Fruit fly (Drosophila melanogaster) whole organism, prepupa: ENCODE measurements around the gene ZC3H3.
A peak's percentile ranks its signal among the peaks of the same experiment; 100 is the strongest.

Source experiments
- Blimp-1 ChIP-seq: fragments of 200-800 bp; sonication (Bioruptor generic); optimal IDR thresholded peaks from 3 replicates; lab custom pipeline; 2017; ENCODE audit warnings: missing biosample characterization, missing genetic modification characterization, mild to moderate bottlenecking, moderate library complexity, missing genetic modification reagents
- CG10631 ChIP-seq: fragments of 200-800 bp; sonication (Bioruptor generic); optimal IDR thresholded peaks from 2 replicates; lab custom pipeline; 2016; ENCODE audit warnings: missing biosample characterization, missing genetic modification characterization
- CG10669 ChIP-seq: fragments of 200-800 bp; sonication (Bioruptor generic); optimal IDR thresholded peaks from 3 replicates; lab custom pipeline; 2018; ENCODE audit warnings: missing biosample characterization, mild to moderate bottlenecking, missing genetic modification characterization, moderate library complexity
- CG11294 ChIP-seq: fragments of 200-800 bp; sonication (Bioruptor generic); IDR thresholded peaks from 2 replicates; pipeline ENCODE4 v1.3.6; 2022; ENCODE audit warnings: missing biosample characterization, missing genetic modification characterization
- CG11762 ChIP-seq: fragments of 200-800 bp; sonication (Bioruptor generic); optimal IDR thresholded peaks from 3 replicates; lab custom pipeline; 2016; ENCODE audit warnings: missing biosample characterization, missing genetic modification characterization; ENCODE audit not compliant: insufficient read depth
- CG15336 ChIP-seq: fragments of 200-800 bp; sonication (Bioruptor generic); IDR thresholded peaks from 2 replicates; pipeline ENCODE4 v1.3.6; 2022; ENCODE audit warnings: missing biosample characterization, missing genetic modification characterization
- CG1621 ChIP-seq: fragments of 200-800 bp; sonication (Bioruptor generic); optimal IDR thresholded peaks from 3 replicates; lab custom pipeline; 2018; ENCODE audit warnings: missing biosample characterization, mild to moderate bottlenecking, missing genetic modification characterization
- CG16779 ChIP-seq: fragments of 200-800 bp; sonication (Bioruptor generic); optimal IDR thresholded peaks from 3 replicates; lab custom pipeline; 2017; ENCODE audit warnings: missing biosample characterization, mild to moderate bottlenecking, missing genetic modification characterization
- CG3032 ChIP-seq: fragments of 200-800 bp; optimal IDR thresholded peaks from 2 replicates; lab custom pipeline; 2019; ENCODE audit warnings: missing biosample characterization, mild to moderate bottlenecking, missing genetic modification characterization, moderate library complexity
- CG31627 ChIP-seq: fragments of 200-800 bp; sonication (Bioruptor generic); optimal IDR thresholded peaks from 3 replicates; lab custom pipeline; 2016; ENCODE audit warnings: missing biosample characterization, missing genetic modification characterization
- CG32006 ChIP-seq: fragments of 200-800 bp; sonication (Bioruptor generic); optimal IDR thresholded peaks from 3 replicates; lab custom pipeline; 2017; ENCODE audit warnings: missing biosample characterization, mild to moderate bottlenecking, missing genetic modification characterization
- CG34406 ChIP-seq: fragments of 200-800 bp; sonication (Bioruptor generic); optimal IDR thresholded peaks from 3 replicates; lab custom pipeline; 2016; ENCODE audit warnings: missing biosample characterization, missing genetic modification characterization
- CG3919 ChIP-seq: fragments of 200-800 bp; sonication (Bioruptor generic); optimal IDR thresholded peaks from 3 replicates; lab custom pipeline; 2016; ENCODE audit warnings: missing biosample characterization, missing genetic modification characterization
- CG4318 ChIP-seq: fragments of 200-800 bp; sonication (Bioruptor generic); optimal IDR thresholded peaks from 3 replicates; lab custom pipeline; 2017; ENCODE audit warnings: missing biosample characterization, mild to moderate bottlenecking, missing genetic modification characterization
- CG6163 ChIP-seq: fragments of 200-800 bp; sonication (Bioruptor generic); IDR thresholded peaks from 3 replicates; pipeline ENCODE4 v1.3.6; 2022; ENCODE audit warnings: missing biosample characterization, missing genetic modification characterization
- CG6276 ChIP-seq: fragments of 200-800 bp; sonication (Bioruptor generic); optimal IDR thresholded peaks from 2 replicates; lab custom pipeline; 2017; ENCODE audit warnings: missing biosample characterization, mild to moderate bottlenecking, missing genetic modification characterization
- CG6808 ChIP-seq: fragments of 200-800 bp; sonication (Bioruptor generic); optimal IDR thresholded peaks from 3 replicates; lab custom pipeline; 2017; ENCODE audit warnings: missing biosample characterization, missing genetic modification characterization, mild to moderate bottlenecking, moderate library complexity, missing genetic modification reagents
- CG6854 ChIP-seq: fragments of 200-800 bp; sonication (Bioruptor generic); optimal IDR thresholded peaks from 2 replicates; lab custom pipeline; 2017; ENCODE audit warnings: missing biosample characterization, mild to moderate bottlenecking, missing genetic modification characterization
- CG7368 ChIP-seq: fragments of 200-800 bp; sonication (Bioruptor generic); optimal IDR thresholded peaks from 3 replicates; lab custom pipeline; 2016; ENCODE audit warnings: missing biosample characterization, missing genetic modification characterization
- CG8319 ChIP-seq: fragments of 200-800 bp; sonication (Bioruptor generic); optimal IDR thresholded peaks from 3 replicates; lab custom pipeline; 2016; ENCODE audit warnings: missing biosample characterization, missing genetic modification characterization
- CG8632 ChIP-seq: fragments of 200-800 bp; sonication (Bioruptor generic); optimal IDR thresholded peaks from 3 replicates; lab custom pipeline; 2016; ENCODE audit warnings: missing biosample characterization, missing genetic modification characterization
- Eip75B ChIP-seq: fragments of 200-800 bp; sonication (Bioruptor generic); optimal IDR thresholded peaks from 3 replicates; lab custom pipeline; 2016; ENCODE audit warnings: missing biosample characterization, missing genetic modification characterization
- Eip78C ChIP-seq: fragments of 200-800 bp; sonication (Bioruptor generic); peaks from one replicate; lab custom pipeline; 2016; ENCODE audit warnings: missing biosample characterization, missing genetic modification characterization
- Ets21C ChIP-seq: fragments of 200-800 bp; sonication (Bioruptor generic); optimal IDR thresholded peaks from 3 replicates; lab custom pipeline; 2016; ENCODE audit warnings: missing biosample characterization, missing genetic modification characterization
- Ets96B ChIP-seq: fragments of 200-800 bp; optimal IDR thresholded peaks from 2 replicates; lab custom pipeline; 2019; ENCODE audit warnings: missing biosample characterization, mild to moderate bottlenecking, missing genetic modification characterization, moderate library complexity
- Gug ChIP-seq: fragments of 200-800 bp; sonication (Bioruptor generic); IDR thresholded peaks from 2 replicates; pipeline ENCODE4 v1.3.6; 2022; ENCODE audit warnings: missing biosample characterization, missing genetic modification characterization
- Hr38 ChIP-seq: sonication (Bioruptor generic); optimal IDR thresholded peaks from 2 replicates; lab custom pipeline; 2016; ENCODE audit warnings: missing biosample characterization, missing genetic modification characterization
- Hr39 ChIP-seq: fragments of 200-800 bp; sonication (Bioruptor generic); optimal IDR thresholded peaks from 2 replicates; lab custom pipeline; 2016; ENCODE audit warnings: missing biosample characterization, missing genetic modification characterization
- Lpt ChIP-seq: fragments of 200-800 bp; sonication (Bioruptor generic); optimal IDR thresholded peaks from 3 replicates; lab custom pipeline; 2016; ENCODE audit warnings: missing biosample characterization, missing genetic modification characterization
- Met ChIP-seq: fragments of 200-800 bp; sonication (Bioruptor generic); optimal IDR thresholded peaks from 3 replicates; lab custom pipeline; 2016; ENCODE audit warnings: missing biosample characterization, missing genetic modification characterization
- OdsH ChIP-seq: fragments of 200-800 bp; sonication (Bioruptor generic); optimal IDR thresholded peaks from 3 replicates; lab custom pipeline; 2016; ENCODE audit warnings: missing biosample characterization, missing genetic modification characterization
- Smox ChIP-seq: fragments of 200-800 bp; sonication (Bioruptor generic); optimal IDR thresholded peaks from 3 replicates; lab custom pipeline; 2016; ENCODE audit warnings: missing biosample characterization, missing genetic modification characterization
- Sox102F ChIP-seq: fragments of 200-800 bp; sonication (Bioruptor generic); optimal IDR thresholded peaks from 2 replicates; lab custom pipeline; 2016; ENCODE audit warnings: missing biosample characterization, mild to moderate bottlenecking, missing genetic modification characterization
- Sox14 ChIP-seq: fragments of 200-800 bp; sonication (Bioruptor generic); optimal IDR thresholded peaks from 3 replicates; lab custom pipeline; 2016; ENCODE audit warnings: missing biosample characterization, missing genetic modification characterization
- Sox15 ChIP-seq: fragments of 200-800 bp; sonication (Bioruptor generic); optimal IDR thresholded peaks from 3 replicates; lab custom pipeline; 2016; ENCODE audit warnings: missing biosample characterization, missing genetic modification characterization
- achi ChIP-seq: fragments of 200-800 bp; sonication (Bioruptor generic); optimal IDR thresholded peaks from 3 replicates; lab custom pipeline; 2016; ENCODE audit warnings: missing biosample characterization, missing genetic modification characterization
- cyc ChIP-seq: fragments of 200-800 bp; sonication (Bioruptor generic); optimal IDR thresholded peaks from 3 replicates; lab custom pipeline; 2016; ENCODE audit warnings: missing biosample characterization, missing genetic modification characterization
- dac ChIP-seq: fragments of 200-800 bp; sonication (Bioruptor generic); optimal IDR thresholded peaks from 2 replicates; lab custom pipeline; 2017; ENCODE audit warnings: missing biosample characterization, mild to moderate bottlenecking, missing genetic modification characterization
- dsx ChIP-seq: fragments of 200-800 bp; optimal IDR thresholded peaks from 3 replicates; lab custom pipeline; 2019; ENCODE audit warnings: missing biosample characterization, mild to moderate bottlenecking, missing genetic modification characterization, moderate library complexity; ENCODE audit not compliant: poor library complexity, severe bottlenecking
- eg ChIP-seq: fragments of 200-800 bp; sonication (Bioruptor generic); IDR thresholded peaks from 3 replicates; pipeline ENCODE4 v1.3.6; 2022; ENCODE audit warnings: missing biosample characterization, missing genetic modification characterization
- esn ChIP-seq: fragments of 200-800 bp; sonication (Bioruptor generic); optimal IDR thresholded peaks from 2 replicates; lab custom pipeline; 2016; ENCODE audit warnings: missing biosample characterization, mild to moderate bottlenecking, missing genetic modification characterization, moderate library complexity
- fd85E ChIP-seq: fragments of 200-800 bp; sonication (Bioruptor generic); optimal IDR thresholded peaks from 3 replicates; lab custom pipeline; 2016; ENCODE audit warnings: missing biosample characterization, missing genetic modification characterization
- fkh ChIP-seq: fragments of 200-800 bp; sonication (Bioruptor generic); optimal IDR thresholded peaks from 3 replicates; lab custom pipeline; 2017; ENCODE audit warnings: missing biosample characterization, mild to moderate bottlenecking, missing genetic modification characterization, moderate library complexity
- lz ChIP-seq: fragments of 200-800 bp; sonication (Bioruptor generic); optimal IDR thresholded peaks from 3 replicates; lab custom pipeline; 2016; ENCODE audit warnings: missing biosample characterization, missing genetic modification characterization
- net ChIP-seq: fragments of 200-800 bp; sonication (Bioruptor generic); optimal IDR thresholded peaks from 3 replicates; lab custom pipeline; 2016; ENCODE audit warnings: missing biosample characterization, missing genetic modification characterization
- pdm3 ChIP-seq: fragments of 200-800 bp; sonication (Bioruptor generic); optimal IDR thresholded peaks from 3 replicates; lab custom pipeline; 2016; ENCODE audit warnings: missing biosample characterization, missing genetic modification characterization
- salr ChIP-seq, 2 experiments: fragments of 200-800 bp; sonication (Bioruptor generic); optimal IDR thresholded peaks; 3 replicates each; lab custom pipeline; 2016 to 2018; ENCODE audit warnings: missing biosample characterization in 2 of 2, missing genetic modification characterization in 2 of 2, mild to moderate bottlenecking in 1 of 2
- ss ChIP-seq, 2 experiments: fragments of 200-800 bp; sonication (Bioruptor generic); optimal IDR thresholded peaks; 2 replicates in 1 of 2; 3 replicates in 1 of 2; lab custom pipeline; 2017 to 2018; ENCODE audit warnings: mild to moderate bottlenecking in 2 of 2, missing biosample characterization in 2 of 2, missing genetic modification characterization in 2 of 2, moderate library complexity in 1 of 2
- svp ChIP-seq: fragments of 200-800 bp; sonication (Bioruptor generic); peaks from one replicate; lab custom pipeline; 2016; ENCODE audit warnings: missing biosample characterization, missing genetic modification characterization
- vri ChIP-seq: fragments of 200-800 bp; sonication (Bioruptor generic); optimal IDR thresholded peaks from 3 replicates; lab custom pipeline; 2016; ENCODE audit warnings: missing biosample characterization, mild to moderate bottlenecking, missing genetic modification characterization

The ZC3H3 gene

dm6 chr3L:8460050-8460878, 49.3 kb downstream of the ZC3H3 start:
- TF ChIP-seq Met (GFP tag; lab: Kevin White, UChicago), result peak; percentile 19
- TF ChIP-seq Smox, result peak; percentile 21
- TF ChIP-seq CG6276, result peak; percentile 17
- TF ChIP-seq esn (GFP tag; lab: Kevin White, UChicago), result peak; percentile 57
- peak; percentile 17; the same call in 1 of the 2 replicates for TF ChIP-seq Gug (GFP tag; lab: Robert Waterston, UW)
- peak; percentile 28 for TF ChIP-seq CG11762 (GFP tag; lab: Kevin White, UChicago)
- peak; percentile 53 for TF ChIP-seq CG8632 (GFP tag; lab: Kevin White, UChicago)
- no peak for TF ChIP-seq net
- no peak for TF ChIP-seq CG34406 (GFP tag; lab: Kevin White, UChicago)
- TF ChIP-seq Eip75B, result no peak
- peak; percentile 30 for TF ChIP-seq cyc (GFP tag; lab: Kevin White, UChicago)
- TF ChIP-seq svp (GFP tag; lab: Kevin White, UChicago), result peak; percentile 75
- no peak for TF ChIP-seq CG6854 (GFP tag; lab: Kevin White, UChicago)
- TF ChIP-seq Ets21C (GFP tag; lab: Kevin White, UChicago), result peak; percentile 36
- TF ChIP-seq Sox15 (GFP tag; lab: Kevin White, UChicago), result peak; percentile 21
- TF ChIP-seq lz (GFP tag; lab: Kevin White, UChicago), result peak; percentile 40
- no peak for TF ChIP-seq CG7368 (GFP tag; lab: Kevin White, UChicago)
- TF ChIP-seq ss (GFP tag; optimal IDR thresholded peaks at IDR 0.05; lab: Kevin White, UChicago), result peak in 1 of 2 experiments; percentile 31
- peak; percentile 47 for TF ChIP-seq CG31627 (GFP tag; lab: Kevin White, UChicago)
- peak; percentile 24 for TF ChIP-seq CG3032 (tag; lab: Kevin White, UChicago)
- TF ChIP-seq fkh, result no peak
- TF ChIP-seq Ets96B, result peak; percentile 39
- TF ChIP-seq CG10631 (GFP tag; lab: Kevin White, UChicago), result peak; percentile 61
- TF ChIP-seq vri (GFP tag; lab: Kevin White, UChicago), result peak; percentile 33
- TF ChIP-seq OdsH (GFP tag; lab: Kevin White, UChicago), result peak; percentile 35
- peak; percentile 41 for TF ChIP-seq Sox14
- peak; percentile 36 for TF ChIP-seq CG4318 (GFP tag; lab: Kevin White, UChicago)
- TF ChIP-seq pdm3 (GFP tag; lab: Kevin White, UChicago), result peak; percentile 56
- peak; percentile 69 for TF ChIP-seq CG32006 (GFP tag; lab: Kevin White, UChicago)
- TF ChIP-seq dac (GFP tag; lab: Kevin White, UChicago), result no peak
- TF ChIP-seq CG6163, result no peak; the same call in 2 of the 3 replicates
- TF ChIP-seq Hr39 (GFP tag; lab: Kevin White, UChicago), result peak; percentile 44
- no peak for TF ChIP-seq CG1621 (tag; lab: Kevin White, UChicago)
- peak; percentile 88 for TF ChIP-seq Eip78C (GFP tag; lab: Kevin White, UChicago)
- peak; percentile 52 for TF ChIP-seq CG10669
- TF ChIP-seq dsx (GFP tag; lab: Kevin White, UChicago), result no peak
- TF ChIP-seq CG15336, result no peak
- TF ChIP-seq eg (GFP tag; lab: Robert Waterston, UW), result no peak
- no peak for TF ChIP-seq fd85E (GFP tag; lab: Kevin White, UChicago)
- TF ChIP-seq CG6808 (GFP tag; lab: Kevin White, UChicago), result peak; percentile 21
- TF ChIP-seq Blimp-1 (GFP tag; lab: Kevin White, UChicago), result no peak
- TF ChIP-seq CG11294 (GFP tag; lab: Robert Waterston, UW), result no peak
- TF ChIP-seq CG3919 (GFP tag; lab: Kevin White, UChicago), result peak; percentile 35
- peak in 1 of 2 experiments; percentile 17 for TF ChIP-seq salr (GFP tag; optimal IDR thresholded peaks at IDR 0.05; lab: Kevin White, UChicago)
- no peak for TF ChIP-seq Hr38
- peak; percentile 16 for TF ChIP-seq CG8319 (GFP tag; lab: Kevin White, UChicago)
- TF ChIP-seq achi, result peak; percentile 31
- peak; percentile 43 for TF ChIP-seq Lpt (GFP tag; lab: Kevin White, UChicago)
- TF ChIP-seq Sox102F (GFP tag; lab: Kevin White, UChicago), result no peak
- no peak for TF ChIP-seq CG16779 (tag; lab: Kevin White, UChicago)
